Fruit fly (Drosophila melanogaster) whole organism, pupa: ENCODE results near the gene Gart.

Experiments used
- CG10348 ChIP-seq: fragments of 200-800 bp; sonication (Bioruptor generic); IDR thresholded peaks from 2 replicates; pipeline ENCODE4 v1.3.6; 2022; ENCODE audit warnings: missing biosample characterization, missing genetic modification characterization
- CG13204 ChIP-seq: fragments of 200-800 bp; sonication (Bioruptor generic); optimal IDR thresholded peaks from 2 replicates; lab custom pipeline; 2018; ENCODE audit warnings: missing biosample characterization, mild to moderate bottlenecking, missing genetic modification characterization, moderate library complexity
- CG17806 ChIP-seq: fragments of 200-800 bp; sonication (Bioruptor generic); optimal IDR thresholded peaks from 2 replicates; lab custom pipeline; 2018; ENCODE audit warnings: missing biosample characterization, mild to moderate bottlenecking, missing genetic modification characterization, moderate library complexity
- CG8159 ChIP-seq: fragments of 200-800 bp; sonication (Bioruptor generic); optimal IDR thresholded peaks from 3 replicates; lab custom pipeline; 2018; ENCODE audit warnings: missing biosample characterization, mild to moderate bottlenecking, missing genetic modification characterization, moderate library complexity
- CG8301 ChIP-seq: fragments of 200-800 bp; sonication (Bioruptor generic); optimal IDR thresholded peaks from 2 replicates; lab custom pipeline; 2018; ENCODE audit warnings: missing biosample characterization, mild to moderate bottlenecking, missing genetic modification characterization
- D1 ChIP-seq: fragments of 200-800 bp; sonication (Bioruptor generic); optimal IDR thresholded peaks from 2 replicates; lab custom pipeline; 2018; ENCODE audit warnings: missing biosample characterization, mild to moderate bottlenecking, missing genetic modification characterization, moderate library complexity
- EcR ChIP-seq: fragments of 200-800 bp; sonication (Bioruptor generic); optimal IDR thresholded peaks from 3 replicates; lab custom pipeline; 2019; ENCODE audit warnings: missing biosample characterization, missing genetic modification characterization, mild to moderate bottlenecking, moderate library complexity, missing genetic modification reagents
- Pif1A ChIP-seq: fragments of 200-800 bp; sonication (Bioruptor generic); optimal IDR thresholded peaks from 3 replicates; lab custom pipeline; 2016; ENCODE audit warnings: missing biosample characterization, missing genetic modification characterization
- Snoo ChIP-seq: fragments of 200-800 bp; sonication (Bioruptor generic); optimal IDR thresholded peaks from 3 replicates; lab custom pipeline; 2017; ENCODE audit warnings: missing biosample characterization, mild to moderate bottlenecking, missing genetic modification characterization, inconsistent platforms
- fd96Ca ChIP-seq: fragments of 200-800 bp; sonication (Bioruptor generic); IDR thresholded peaks from 3 replicates; pipeline ENCODE4 v1.3.6; 2022; ENCODE audit warnings: missing biosample characterization, missing genetic modification characterization
- rn ChIP-seq: fragments of 200-800 bp; sonication (Bioruptor generic); IDR thresholded peaks from 2 replicates; pipeline ENCODE4 v1.3.6; 2022; ENCODE audit warnings: missing biosample characterization, missing genetic modification characterization

dm6 chr2L:7009807-7010470, 13.8 kb downstream of the Gart start, which contains the start of gene uif:
- TF ChIP-seq CG13204 (GFP tag; lab: Kevin White, UChicago) (peak; percentile 26), rn (GFP tag; lab: Robert Waterston, UW) (no peak), CG10348 (GFP tag; lab: Robert Waterston, UW) (no peak), CG8159 (tag; lab: Kevin White, UChicago) (peak; percentile 8), Pif1A (GFP tag; lab: Kevin White, UChicago) (no peak), CG17806 (tag; lab: Kevin White, UChicago) (no peak), CG8301 (no peak), Snoo (no peak), D1 (tag; lab: Kevin White, UChicago) (no peak), fd96Ca (GFP tag; lab: Robert Waterston, UW) (peak; percentile 28; the same call in 1 of the 3 replicates), EcR (peak; percentile 33)
